Fruit fly (Drosophila melanogaster) whole organism, pupa: ENCODE results near the gene AP-2alpha.

ENCODE experiments used
- CG10348 ChIP-seq: fragments of 200-800 bp; sonication (Bioruptor generic); IDR thresholded peaks from 2 replicates; pipeline ENCODE4 v1.3.6; 2022; ENCODE audit warnings: missing biosample characterization, missing genetic modification characterization
- CG12605 ChIP-seq: fragments of 200-800 bp; sonication (Bioruptor generic); IDR thresholded peaks from 2 replicates; pipeline ENCODE4 v1.3.6; 2022; ENCODE audit warnings: missing biosample characterization, missing genetic modification characterization
- CG13204 ChIP-seq: fragments of 200-800 bp; sonication (Bioruptor generic); optimal IDR thresholded peaks from 2 replicates; lab custom pipeline; 2018; ENCODE audit warnings: missing biosample characterization, mild to moderate bottlenecking, missing genetic modification characterization, moderate library complexity
- CG14655 ChIP-seq: fragments of 200-800 bp; sonication (Bioruptor generic); optimal IDR thresholded peaks from 3 replicates; lab custom pipeline; 2017; ENCODE audit warnings: mild to moderate bottlenecking, missing biosample characterization, missing genetic modification reagents, missing genetic modification characterization
- CG15710 ChIP-seq: fragments of 200-800 bp; sonication (Bioruptor generic); optimal IDR thresholded peaks from 2 replicates; lab custom pipeline; 2018; ENCODE audit warnings: missing biosample characterization, mild to moderate bottlenecking, missing genetic modification characterization, moderate library complexity
- CG17806 ChIP-seq: fragments of 200-800 bp; sonication (Bioruptor generic); optimal IDR thresholded peaks from 2 replicates; lab custom pipeline; 2018; ENCODE audit warnings: missing biosample characterization, mild to moderate bottlenecking, missing genetic modification characterization, moderate library complexity
- CG32121 ChIP-seq: fragments of 200-800 bp; sonication (Bioruptor generic); IDR thresholded peaks from 2 replicates; pipeline ENCODE4 v1.3.6; 2022; ENCODE audit warnings: missing biosample characterization, missing genetic modification characterization
- CG34367 ChIP-seq: fragments of 200-800 bp; sonication (Bioruptor generic); optimal IDR thresholded peaks from 2 replicates; lab custom pipeline; 2018; ENCODE audit warnings: missing biosample characterization, mild to moderate bottlenecking, missing genetic modification characterization
- CG4496 ChIP-seq: fragments of 200-800 bp; sonication (Bioruptor generic); IDR thresholded peaks from 3 replicates; pipeline ENCODE4 v1.3.6; 2022; ENCODE audit warnings: missing biosample characterization, missing genetic modification characterization
- CG8159 ChIP-seq: fragments of 200-800 bp; sonication (Bioruptor generic); optimal IDR thresholded peaks from 3 replicates; lab custom pipeline; 2018; ENCODE audit warnings: missing biosample characterization, mild to moderate bottlenecking, missing genetic modification characterization, moderate library complexity
- CG8301 ChIP-seq: fragments of 200-800 bp; sonication (Bioruptor generic); optimal IDR thresholded peaks from 2 replicates; lab custom pipeline; 2018; ENCODE audit warnings: missing biosample characterization, mild to moderate bottlenecking, missing genetic modification characterization
- CG9948 ChIP-seq: fragments of 200-800 bp; sonication (Bioruptor generic); optimal IDR thresholded peaks from 2 replicates; lab custom pipeline; 2018; ENCODE audit warnings: missing biosample characterization, mild to moderate bottlenecking, missing genetic modification characterization, moderate library complexity
- D1 ChIP-seq: fragments of 200-800 bp; sonication (Bioruptor generic); optimal IDR thresholded peaks from 2 replicates; lab custom pipeline; 2018; ENCODE audit warnings: missing biosample characterization, mild to moderate bottlenecking, missing genetic modification characterization, moderate library complexity
- EcR ChIP-seq: fragments of 200-800 bp; sonication (Bioruptor generic); optimal IDR thresholded peaks from 3 replicates; lab custom pipeline; 2019; ENCODE audit warnings: missing biosample characterization, missing genetic modification characterization, mild to moderate bottlenecking, moderate library complexity, missing genetic modification reagents
- Ets98B ChIP-seq: fragments of 200-800 bp; sonication (Bioruptor generic); IDR thresholded peaks from 2 replicates; pipeline ENCODE4 v1.3.6; 2022; ENCODE audit warnings: missing biosample characterization, missing genetic modification characterization
- Pif1A ChIP-seq: fragments of 200-800 bp; sonication (Bioruptor generic); optimal IDR thresholded peaks from 3 replicates; lab custom pipeline; 2016; ENCODE audit warnings: missing biosample characterization, missing genetic modification characterization
- Pif1B ChIP-seq: fragments of 200-800 bp; sonication (Bioruptor generic); optimal IDR thresholded peaks from 3 replicates; lab custom pipeline; 2016; ENCODE audit warnings: missing biosample characterization, missing genetic modification characterization
- Snoo ChIP-seq: fragments of 200-800 bp; sonication (Bioruptor generic); optimal IDR thresholded peaks from 3 replicates; lab custom pipeline; 2017; ENCODE audit warnings: missing biosample characterization, mild to moderate bottlenecking, missing genetic modification characterization, inconsistent platforms
- fd96Ca ChIP-seq: fragments of 200-800 bp; sonication (Bioruptor generic); IDR thresholded peaks from 3 replicates; pipeline ENCODE4 v1.3.6; 2022; ENCODE audit warnings: missing biosample characterization, missing genetic modification characterization
- gl ChIP-seq: fragments of 200-800 bp; sonication (Bioruptor generic); optimal IDR thresholded peaks from 2 replicates; lab custom pipeline; 2018; ENCODE audit warnings: missing biosample characterization, mild to moderate bottlenecking, missing genetic modification characterization
- rn ChIP-seq: fragments of 200-800 bp; sonication (Bioruptor generic); IDR thresholded peaks from 2 replicates; pipeline ENCODE4 v1.3.6; 2022; ENCODE audit warnings: missing biosample characterization, missing genetic modification characterization

Gene AP-2alpha

dm6 chr2L:403627-404575, 10.7 kb downstream of the AP-2alpha start, which contains the start of gene Polr1B:
Gene Polr1B (plus strand): TSS chr2L:404285.
- TF ChIP-seq Pif1B (GFP tag; lab: Kevin White, UChicago) (no peak), Pif1A (no peak), CG17806 (tag; lab: Kevin White, UChicago) (no peak), CG8301 (tag; lab: Kevin White, UChicago) (no peak), CG32121 (GFP tag; lab: Robert Waterston, UW) (no peak), CG9948 (no peak), Ets98B (no peak), CG34367 (tag; lab: Kevin White, UChicago) (no peak), CG13204 (GFP tag; lab: Kevin White, UChicago) (no peak), CG14655 (GFP tag; lab: Kevin White, UChicago) (no peak), Snoo (tag; lab: Kevin White, UChicago) (no peak)

- TF ChIP-seq CG12605 (GFP tag; lab: Robert Waterston, UW): no peak
- no peak for TF ChIP-seq CG34367 (tag; lab: Kevin White, UChicago)
- TF ChIP-seq rn (GFP tag; lab: Robert Waterston, UW): no peak
- TF ChIP-seq CG13204 (GFP tag; lab: Kevin White, UChicago): no peak
Observed at dm6 chr2L:402098-402497, 12.5 kb downstream of the AP-2alpha start, which contains the start of gene CG4213. Gene CG4213 (minus strand): TSS chr2L:402198.

- TF ChIP-seq CG10348: no peak
- TF ChIP-seq CG12605 (GFP tag; lab: Robert Waterston, UW): no peak
- no peak for TF ChIP-seq fd96Ca (GFP tag; lab: Robert Waterston, UW)
- no peak for TF ChIP-seq Ets98B
- TF ChIP-seq CG32121 (GFP tag; lab: Robert Waterston, UW): no peak
- TF ChIP-seq gl (tag; lab: Kevin White, UChicago): no peak
- TF ChIP-seq CG9948: no peak
- no peak for TF ChIP-seq Snoo (tag; lab: Kevin White, UChicago)
- no peak for TF ChIP-seq CG8159
- no peak for TF ChIP-seq CG14655 (GFP tag; lab: Kevin White, UChicago)
- TF ChIP-seq CG4496 (GFP tag; lab: Robert Waterston, UW): no peak
- TF ChIP-seq rn (GFP tag; lab: Robert Waterston, UW): no peak
- no peak for TF ChIP-seq D1 (tag; lab: Kevin White, UChicago)
- TF ChIP-seq Pif1A: no peak
- no peak for TF ChIP-seq Pif1B (GFP tag; lab: Kevin White, UChicago)
- TF ChIP-seq EcR (GFP tag; lab: Kevin White, UChicago): no peak
- no peak for TF ChIP-seq CG8301 (tag; lab: Kevin White, UChicago)
- TF ChIP-seq CG34367 (tag; lab: Kevin White, UChicago): no peak
Observed at dm6 chr2L:395366-396117, 19.0 kb downstream of the AP-2alpha start.

- TF ChIP-seq CG8301 (tag; lab: Kevin White, UChicago) (no peak), CG17806 (tag; lab: Kevin White, UChicago) (no peak), CG32121 (GFP tag; lab: Robert Waterston, UW) (no peak), CG12605 (GFP tag; lab: Robert Waterston, UW) (no peak), CG34367 (tag; lab: Kevin White, UChicago) (no peak), gl (tag; lab: Kevin White, UChicago) (no peak)
Observed at dm6 chr2L:392529-392928, 22.0 kb downstream of the AP-2alpha start.

dm6 chr2L:390509-390908, 24.1 kb downstream of the AP-2alpha start:
- no peak for TF ChIP-seq CG15710 (tag; lab: Kevin White, UChicago)
- no peak for TF ChIP-seq CG17806 (tag; lab: Kevin White, UChicago)
- TF ChIP-seq D1 (tag; lab: Kevin White, UChicago): no peak
- no peak for TF ChIP-seq Ets98B
- TF ChIP-seq Pif1B (GFP tag; lab: Kevin White, UChicago): no peak
- TF ChIP-seq CG8159: no peak
- TF ChIP-seq CG4496 (GFP tag; lab: Robert Waterston, UW): no peak
- no peak for TF ChIP-seq rn (GFP tag; lab: Robert Waterston, UW)
- TF ChIP-seq CG14655 (GFP tag; lab: Kevin White, UChicago): no peak
- no peak for TF ChIP-seq CG12605 (GFP tag; lab: Robert Waterston, UW)
- no peak for TF ChIP-seq CG34367 (tag; lab: Kevin White, UChicago)
- TF ChIP-seq CG8301 (tag; lab: Kevin White, UChicago): no peak
- TF ChIP-seq Snoo (tag; lab: Kevin White, UChicago): no peak
- TF ChIP-seq, all 21 proteins: peak for 0

- TF ChIP-seq Ets98B: peak; percentile 19; the same call in 1 of the 2 replicates
- no peak for TF ChIP-seq CG4496 (GFP tag; lab: Robert Waterston, UW)
- peak; percentile 59 for TF ChIP-seq CG14655 (GFP tag; lab: Kevin White, UChicago)
- no peak for TF ChIP-seq rn (GFP tag; lab: Robert Waterston, UW)
- TF ChIP-seq fd96Ca (GFP tag; lab: Robert Waterston, UW): no peak
- TF ChIP-seq D1 (tag; lab: Kevin White, UChicago): no peak
- TF ChIP-seq CG34367 (tag; lab: Kevin White, UChicago): peak; percentile 38
- TF ChIP-seq CG12605 (GFP tag; lab: Robert Waterston, UW): no peak
- TF ChIP-seq CG32121 (GFP tag; lab: Robert Waterston, UW): no peak
- TF ChIP-seq CG8301 (tag; lab: Kevin White, UChicago): peak; percentile 48
- TF ChIP-seq EcR (GFP tag; lab: Kevin White, UChicago): no peak
- TF ChIP-seq CG9948: peak; percentile 57
- no peak for TF ChIP-seq CG10348
- TF ChIP-seq CG8159: peak; percentile 61
- TF ChIP-seq CG13204 (GFP tag; lab: Kevin White, UChicago): no peak
- peak; percentile 28 for TF ChIP-seq Snoo (tag; lab: Kevin White, UChicago)
- peak; percentile 38 for TF ChIP-seq Pif1B (GFP tag; lab: Kevin White, UChicago)
- TF ChIP-seq CG17806 (tag; lab: Kevin White, UChicago): peak; percentile 61
- peak; percentile 40 for TF ChIP-seq CG15710 (tag; lab: Kevin White, UChicago)
- TF ChIP-seq gl (tag; lab: Kevin White, UChicago): no peak
- peak; percentile 59 for TF ChIP-seq Pif1A
- TF ChIP-seq, all 21 proteins: peak for 11
Observed at dm6 chr2L:382807-383206, 31.8 kb downstream of the AP-2alpha start.
